Fruit fly (Drosophila melanogaster) whole organism, embryonic: Measurements from ENCODE around the gene CG43403.

Source experiments
- Abd-B ChIP-seq: fragments of 200-800 bp; sonication (Bioruptor generic); optimal IDR thresholded peaks from 2 replicates; lab custom pipeline; 2018; ENCODE audit warnings: missing biosample characterization, mild to moderate bottlenecking, missing genetic modification characterization, moderate library complexity
- CG13123 ChIP-seq: fragments of 200-800 bp; sonication (Bioruptor generic); optimal IDR thresholded peaks from 2 replicates; lab custom pipeline; 2016; ENCODE audit warnings: missing biosample characterization, missing genetic modification characterization
- CG2199 ChIP-seq: fragments of 200-800 bp; sonication (Bioruptor generic); IDR thresholded peaks from 3 replicates; pipeline ENCODE4 v1.3.6; 2022; ENCODE audit warnings: missing biosample characterization, missing genetic modification characterization
- CG2889 ChIP-seq: fragments of 200-800 bp; sonication (Bioruptor generic); IDR thresholded peaks from 3 replicates; pipeline ENCODE4 v1.3.6; 2022; ENCODE audit warnings: missing biosample characterization, missing genetic modification characterization
- CG3281 ChIP-seq: fragments of 200-800 bp; sonication (Bioruptor generic); optimal IDR thresholded peaks from 3 replicates; lab custom pipeline; 2017; ENCODE audit warnings: missing biosample characterization, mild to moderate bottlenecking, missing genetic modification characterization
- Dip2 ChIP-seq: fragments of 200-800 bp; sonication (Bioruptor generic); IDR thresholded peaks from 2 replicates; pipeline ENCODE4 v1.3.6; 2022; ENCODE audit warnings: missing biosample characterization, missing genetic modification characterization
- Nf-YA ChIP-seq: fragments of 200-800 bp; sonication (Bioruptor generic); IDR thresholded peaks from 2 replicates; pipeline ENCODE4 v1.3.6; 2022; ENCODE audit warnings: missing biosample characterization, missing genetic modification characterization
- ato ChIP-seq: fragments of 200-800 bp; sonication (Bioruptor generic); IDR thresholded peaks from 2 replicates; pipeline ENCODE4 v1.3.6; 2022; ENCODE audit warnings: missing biosample characterization, missing genetic modification characterization; ENCODE audit not compliant: partially characterized antibody
- bcd ChIP-seq: fragments of 200-800 bp; sonication (Bioruptor generic); optimal IDR thresholded peaks from 2 replicates; lab custom pipeline; 2017; ENCODE audit warnings: missing biosample characterization, mild to moderate bottlenecking, missing genetic modification characterization
- dpn ChIP-seq, 2 experiments: fragments of 200-800 bp; sonication (Bioruptor generic); optimal IDR thresholded peaks; 3 replicates each; lab custom pipeline; 2016; ENCODE audit warnings: missing biosample characterization in 2 of 2, missing genetic modification characterization in 2 of 2

dm6 chr2L:2585285-2585684 lies 34.7 kb upstream of the CG43403 start, which contains the start of gene Drp1:
- no peak for TF ChIP-seq Abd-B (GFP tag; lab: Kevin White, UChicago)
- TF ChIP-seq CG2199, result 0 out of 3 replicates have a peak, but pooled peaks have one; percentile 48
- TF ChIP-seq CG13123 (GFP tag; lab: Kevin White, UChicago), result no peak
- TF ChIP-seq CG2889 (GFP tag; lab: Robert Waterston, UW), result no peak
- peak; percentile 52 for TF ChIP-seq bcd (GFP tag; lab: Kevin White, UChicago)
- peak; percentile 21 for TF ChIP-seq CG3281 (GFP tag; lab: Kevin White, UChicago)
- TF ChIP-seq Nf-YA (GFP tag; lab: Robert Waterston, UW), result no peak
- TF ChIP-seq ato (GFP tag; lab: Robert Waterston, UW), result peak; percentile 61
- TF ChIP-seq Dip2 (GFP tag; lab: Robert Waterston, UW), result no peak
- peak; percentile 70 to 74 for TF ChIP-seq dpn (GFP tag; optimal IDR thresholded peaks at IDR 0.05; lab: Kevin White, UChicago)
